Fruit fly (Drosophila melanogaster): Measurements from ENCODE around the gene CG13050.

- TF ChIP-seq Dfd (GFP tag; optimal IDR thresholded peaks at IDR 0.05) (no peak), dl (GFP tag; optimal IDR thresholded peaks at IDR 0.05; ENCODE audit: insufficient read depth in 1 of 2, partially characterized antibody in 2 of 2) (no peak), HLH106 (tag; optimal IDR thresholded peaks at IDR 0.05) (no peak), Dif (GFP tag; optimal IDR thresholded peaks at IDR 0.05; ENCODE audit: partially characterized antibody) (no peak), Hnf4 (GFP tag; optimal IDR thresholded peaks at IDR 0.05) (no peak), GATAd (GFP tag; optimal IDR thresholded peaks at IDR 0.05) (no peak), OdsH (GFP tag; optimal IDR thresholded peaks at IDR 0.05) (no peak), dmrt93B (GFP tag; optimal IDR thresholded peaks at IDR 0.05) (no peak)
Measured at dm6 chr3L:16283821-16284220, 4.8 kb upstream of the CG13050 start, which contains the start of gene CG13048.

All from whole organism, wandering third instar larva.